Worm (Caenorhabditis elegans) whole organism, late embryonic: ENCODE results near the gene pgp-12.

Experiments used
- C38D4.7 ChIP-seq: fragments of 200-800 bp; sonication (Bioruptor generic); optimal IDR thresholded peaks from 2 replicates; lab custom pipeline; 2018; ENCODE audit warnings: mild to moderate bottlenecking, missing genetic modification characterization, moderate library complexity, missing compliant biosample characterization
- ahr-1 ChIP-seq: sonication (generic microtip); optimal IDR thresholded peaks from 2 replicates; lab custom pipeline; 2016; ENCODE audit warnings: missing genetic modification characterization, missing compliant biosample characterization
- ceh-2 ChIP-seq: sonication (generic microtip); optimal IDR thresholded peaks from 2 replicates; lab custom pipeline; 2016; ENCODE audit warnings: missing genotype, missing genetic modification characterization, missing compliant biosample characterization
- elt-2 ChIP-seq: sonication (generic microtip); optimal IDR thresholded peaks from 2 replicates; lab custom pipeline; 2016; ENCODE audit warnings: missing genetic modification reagents, missing genetic modification characterization, missing compliant biosample characterization
- fkh-6 ChIP-seq: sonication (generic microtip); optimal IDR thresholded peaks from 2 replicates; lab custom pipeline; 2016; ENCODE audit warnings: missing genetic modification characterization, missing compliant biosample characterization
- hlh-13 ChIP-seq: fragments of 200-800 bp; sonication (Bioruptor generic); optimal IDR thresholded peaks from 2 replicates; lab custom pipeline; 2018; ENCODE audit warnings: mild to moderate bottlenecking, missing genetic modification characterization, missing compliant biosample characterization
- hlh-30 ChIP-seq: sonication (generic microtip); optimal IDR thresholded peaks from 2 replicates; lab custom pipeline; 2017; ENCODE audit warnings: antibody characterized with exemption, missing genetic modification characterization, missing compliant biosample characterization; ENCODE audit not compliant: insufficient read depth
- nhr-11 ChIP-seq: fragments of 150-350 bp; optimal IDR thresholded peaks from 2 replicates; lab custom pipeline; 2014; ENCODE audit warnings: missing biosample characterization, missing genetic modification characterization
- pqm-1 ChIP-seq: sonication (generic microtip); optimal IDR thresholded peaks from 2 replicates; lab custom pipeline; 2016; ENCODE audit warnings: missing genetic modification characterization, missing compliant biosample characterization

ce11 chrX:12721429-12721828, 10.2 kb upstream of the pgp-12 start:
- TF ChIP-seq fkh-6 (tag; lab: Kevin White, UChicago) = no peak
- TF ChIP-seq hlh-30 (tag; lab: Kevin White, UChicago) = no peak
- TF ChIP-seq hlh-13 (GFP tag; lab: Kevin White, UChicago) = no peak
- no peak for TF ChIP-seq ahr-1
- no peak for TF ChIP-seq ceh-2
- TF ChIP-seq nhr-11 (tag; lab: Kevin White, UChicago) = no peak
- no peak for TF ChIP-seq pqm-1 (tag; lab: Kevin White, UChicago)
- TF ChIP-seq C38D4.7 = no peak
- TF ChIP-seq elt-2 (tag; lab: Kevin White, UChicago) = no peak
